Worm (Caenorhabditis elegans) whole organism, young adult: ENCODE data around the gene C17E7.9.

Experiments
- C06A6.2 ChIP-seq: fragments of 200-800 bp; sonication (Bioruptor generic); conservative IDR thresholded peaks from 2 replicates; pipeline ENCODE4 v1.3.6; 2022; ENCODE audit warnings: missing genetic modification characterization, missing compliant biosample characterization
- F10E7.11 ChIP-seq: sonication (generic microtip); optimal IDR thresholded peaks from 2 replicates; lab custom pipeline; 2017; ENCODE audit warnings: mild to moderate bottlenecking, missing genetic modification characterization, moderate library complexity, missing compliant biosample characterization
- ceh-79 ChIP-seq: sonication (generic microtip); optimal IDR thresholded peaks from 2 replicates; lab custom pipeline; 2017; ENCODE audit warnings: mild to moderate bottlenecking, missing genetic modification characterization, missing compliant biosample characterization
- ceh-91 ChIP-seq: fragments of 200-800 bp; sonication (Bioruptor generic); IDR thresholded peaks from 2 replicates; pipeline ENCODE4 v1.3.6; 2022; ENCODE audit warnings: missing genetic modification reagents, missing genetic modification characterization, missing compliant biosample characterization
- lsl-1 ChIP-seq: fragments of 200-800 bp; sonication (Bioruptor generic); optimal IDR thresholded peaks from 2 replicates; lab custom pipeline; 2018; ENCODE audit warnings: mild to moderate bottlenecking, missing genetic modification characterization, moderate library complexity, missing compliant biosample characterization
- madf-10 ChIP-seq: sonication (generic microtip); optimal IDR thresholded peaks from 2 replicates; lab custom pipeline; 2016; ENCODE audit warnings: mild to moderate bottlenecking, missing genetic modification characterization, missing compliant biosample characterization
- nfya-1 ChIP-seq: sonication (generic microtip); optimal IDR thresholded peaks from 2 replicates; lab custom pipeline; 2017; ENCODE audit warnings: antibody characterized with exemption, missing compliant biosample characterization, missing genetic modification characterization, borderline replicate concordance; ENCODE audit not compliant: insufficient read depth
- pha-4 ChIP-seq: fragments of 150-350 bp; sonication (generic microtip); optimal IDR thresholded peaks from 2 replicates; lab custom pipeline; 2014; ENCODE audit warnings: missing biosample characterization, missing genetic modification reagents, missing genetic modification characterization
- sea-2 ChIP-seq: fragments of 200-800 bp; sonication (Bioruptor generic); IDR thresholded peaks from 2 replicates; pipeline ENCODE4 v1.3.6; 2022; ENCODE audit warnings: missing genetic modification characterization, missing compliant biosample characterization
- snpc-1.3 ChIP-seq: sonication (generic microtip); optimal IDR thresholded peaks from 2 replicates; lab custom pipeline; 2017; ENCODE audit warnings: missing genetic modification characterization, mild to moderate bottlenecking, missing compliant biosample characterization, antibody characterized with exemption, moderate library complexity, missing genotype, missing genetic modification reagents; ENCODE audit not compliant: insufficient read depth
- snpc-4 ChIP-seq, 5 experiments: fragments of 150-350 bp in 1 of 5; sonication (generic microtip) in 4 of 5; optimal IDR thresholded peaks; 2 replicates each; lab custom pipeline; 2014 to 2018; ENCODE audit warnings: missing genetic modification characterization in 5 of 5, missing biosample characterization in 3 of 5, antibody characterized with exemption in 2 of 5, mild to moderate bottlenecking in 2 of 5, missing compliant biosample characterization in 2 of 5, missing genotype in 2 of 5, moderate library complexity in 2 of 5, missing genetic modification reagents in 1 of 5

- TF ChIP-seq madf-10, result no peak
- TF ChIP-seq sea-2 (GFP tag; lab: Robert Waterston, UW), result no peak
- no peak for TF ChIP-seq snpc-1.3 (tag; lab: Kevin White, UChicago)
- no peak for TF ChIP-seq pha-4 (tag; lab: Kevin White, UChicago)
- TF ChIP-seq nfya-1 (tag; lab: Kevin White, UChicago), result no peak
- no peak for TF ChIP-seq lsl-1 (GFP tag; lab: Kevin White, UChicago)
- no peak for TF ChIP-seq snpc-4 (GFP tag; optimal IDR thresholded peaks at IDR 0.05; lab: Kevin White, UChicago)
- TF ChIP-seq snpc-4 (tag; optimal IDR thresholded peaks at IDR 0.05; lab: Kevin White, UChicago), result no peak
- no peak for TF ChIP-seq C06A6.2 (GFP tag; lab: Robert Waterston, UW)
- TF ChIP-seq ceh-79, result no peak
- no peak for TF ChIP-seq ceh-91
- no peak for TF ChIP-seq F10E7.11
Measured at ce11 chrV:3843926-3844325, 46.7 kb downstream of the C17E7.9 start, which contains the start of gene ugt-32.
